Worm (Caenorhabditis elegans): ENCODE results near the gene srw-41.

ce11 chrV:16747031-16747672, 49.9 kb downstream of the srw-41 start, which contains the start of gene dkf-2:
- TF ChIP-seq elt-3 (tag; optimal IDR thresholded peaks at IDR 0.05) (no peak), skn-1 (tag; optimal IDR thresholded peaks at IDR 0.05) (no peak)
